Fruit fly (Drosophila melanogaster): ENCODE results near the gene Gem2.

Gene Gem2

dm6 chr3L:19079067-19079466 lies 21.1 kb downstream of the Gem2 start:
- TF ChIP-seq Sin3A (optimal IDR thresholded peaks at IDR 0.05) (no peak), ttk (optimal IDR thresholded peaks at IDR 0.05) (no peak), h (optimal IDR thresholded peaks at IDR 0.05) (no peak), psq (optimal IDR thresholded peaks at IDR 0.05) (no peak), Myc (optimal IDR thresholded peaks at IDR 0.05) (no peak), insv (optimal IDR thresholded peaks at IDR 0.05) (no peak)

- TF ChIP-seq ttk (optimal IDR thresholded peaks at IDR 0.05), result no peak
Observed at dm6 chr3L:19078444-19078843, 21.7 kb downstream of the Gem2 start.

- no peak for TF ChIP-seq h (optimal IDR thresholded peaks at IDR 0.05)
- TF ChIP-seq psq (optimal IDR thresholded peaks at IDR 0.05), result no peak
- TF ChIP-seq Sin3A (optimal IDR thresholded peaks at IDR 0.05), result no peak
- no peak for TF ChIP-seq Myc (optimal IDR thresholded peaks at IDR 0.05)
- no peak for TF ChIP-seq insv (optimal IDR thresholded peaks at IDR 0.05)
- no peak for TF ChIP-seq ttk (optimal IDR thresholded peaks at IDR 0.05)
Observed at dm6 chr3L:19075976-19076375, 24.2 kb downstream of the Gem2 start.

- TF ChIP-seq ttk (optimal IDR thresholded peaks at IDR 0.05) (no peak), Sin3A (optimal IDR thresholded peaks at IDR 0.05) (no peak), h (optimal IDR thresholded peaks at IDR 0.05) (no peak), insv (optimal IDR thresholded peaks at IDR 0.05) (no peak), psq (optimal IDR thresholded peaks at IDR 0.05) (no peak), Myc (optimal IDR thresholded peaks at IDR 0.05) (no peak)
Observed at dm6 chr3L:19074673-19075402, 25.3 kb downstream of the Gem2 start.

- no peak for TF ChIP-seq insv (optimal IDR thresholded peaks at IDR 0.05)
- TF ChIP-seq h (optimal IDR thresholded peaks at IDR 0.05), result no peak
- TF ChIP-seq Sin3A (optimal IDR thresholded peaks at IDR 0.05), result no peak
- no peak for TF ChIP-seq ttk (optimal IDR thresholded peaks at IDR 0.05)
- TF ChIP-seq Myc (optimal IDR thresholded peaks at IDR 0.05), result no peak
- TF ChIP-seq psq (optimal IDR thresholded peaks at IDR 0.05), result no peak
Observed at dm6 chr3L:19073909-19074239, 26.3 kb downstream of the Gem2 start.

dm6 chr3L:19073029-19073908 lies 26.9 kb downstream of the Gem2 start:
- TF ChIP-seq h (optimal IDR thresholded peaks at IDR 0.05) (no peak), insv (optimal IDR thresholded peaks at IDR 0.05) (no peak), ttk (optimal IDR thresholded peaks at IDR 0.05) (no peak), psq (optimal IDR thresholded peaks at IDR 0.05) (no peak), Myc (optimal IDR thresholded peaks at IDR 0.05) (no peak), Sin3A (optimal IDR thresholded peaks at IDR 0.05) (no peak)

- no peak for TF ChIP-seq Sin3A (optimal IDR thresholded peaks at IDR 0.05)
- TF ChIP-seq h (optimal IDR thresholded peaks at IDR 0.05), result no peak
- TF ChIP-seq psq (optimal IDR thresholded peaks at IDR 0.05), result no peak
- TF ChIP-seq ttk (optimal IDR thresholded peaks at IDR 0.05), result no peak
- TF ChIP-seq insv (optimal IDR thresholded peaks at IDR 0.05), result no peak
- no peak for TF ChIP-seq Myc (optimal IDR thresholded peaks at IDR 0.05)
Observed at dm6 chr3L:19072177-19072603, 28.0 kb downstream of the Gem2 start.

dm6 chr3L:19071173-19071844 lies 28.9 kb downstream of the Gem2 start:
- TF ChIP-seq insv (optimal IDR thresholded peaks at IDR 0.05) (no peak), ttk (optimal IDR thresholded peaks at IDR 0.05) (no peak), Sin3A (optimal IDR thresholded peaks at IDR 0.05) (no peak), h (optimal IDR thresholded peaks at IDR 0.05) (no peak), psq (optimal IDR thresholded peaks at IDR 0.05) (no peak), Myc (optimal IDR thresholded peaks at IDR 0.05) (no peak)

dm6 chr3L:19063410-19063752 lies 36.8 kb downstream of the Gem2 start:
- TF ChIP-seq Myc (optimal IDR thresholded peaks at IDR 0.05), result no peak
- no peak for TF ChIP-seq h (optimal IDR thresholded peaks at IDR 0.05)
- TF ChIP-seq psq (optimal IDR thresholded peaks at IDR 0.05), result no peak
- no peak for TF ChIP-seq insv (optimal IDR thresholded peaks at IDR 0.05)
- TF ChIP-seq Sin3A (optimal IDR thresholded peaks at IDR 0.05), result no peak
- no peak for TF ChIP-seq ttk (optimal IDR thresholded peaks at IDR 0.05)

- TF ChIP-seq ttk (optimal IDR thresholded peaks at IDR 0.05) (no peak), psq (optimal IDR thresholded peaks at IDR 0.05) (no peak), insv (optimal IDR thresholded peaks at IDR 0.05) (no peak), Myc (optimal IDR thresholded peaks at IDR 0.05) (no peak), h (optimal IDR thresholded peaks at IDR 0.05) (no peak), Sin3A (optimal IDR thresholded peaks at IDR 0.05) (no peak)
Observed at dm6 chr3L:19062472-19063409, 37.4 kb downstream of the Gem2 start, which contains the start of the genes Ugt316A1 and Sfxn2. Ugt316A1 (minus strand) TSS chr3L:19062816. Sfxn2 (plus strand) TSS chr3L:19063165.

- no peak for TF ChIP-seq Sin3A (optimal IDR thresholded peaks at IDR 0.05)
- TF ChIP-seq ttk (optimal IDR thresholded peaks at IDR 0.05), result no peak
- no peak for TF ChIP-seq h (optimal IDR thresholded peaks at IDR 0.05)
- TF ChIP-seq insv (optimal IDR thresholded peaks at IDR 0.05), result no peak
- no peak for TF ChIP-seq psq (optimal IDR thresholded peaks at IDR 0.05)
- no peak for TF ChIP-seq Myc (optimal IDR thresholded peaks at IDR 0.05)
Observed at dm6 chr3L:19058824-19059223, 41.3 kb downstream of the Gem2 start.
